Worm (Caenorhabditis elegans) whole organism, dauer: ENCODE results near the gene fubl-2.

ENCODE experiments used
- unc-62 ChIP-seq: sonication (generic microtip); optimal IDR thresholded peaks from 2 replicates; lab custom pipeline; 2017; ENCODE audit warnings: missing biosample characterization, missing genetic modification reagents, missing genetic modification characterization

The fubl-2 gene

DNA sequence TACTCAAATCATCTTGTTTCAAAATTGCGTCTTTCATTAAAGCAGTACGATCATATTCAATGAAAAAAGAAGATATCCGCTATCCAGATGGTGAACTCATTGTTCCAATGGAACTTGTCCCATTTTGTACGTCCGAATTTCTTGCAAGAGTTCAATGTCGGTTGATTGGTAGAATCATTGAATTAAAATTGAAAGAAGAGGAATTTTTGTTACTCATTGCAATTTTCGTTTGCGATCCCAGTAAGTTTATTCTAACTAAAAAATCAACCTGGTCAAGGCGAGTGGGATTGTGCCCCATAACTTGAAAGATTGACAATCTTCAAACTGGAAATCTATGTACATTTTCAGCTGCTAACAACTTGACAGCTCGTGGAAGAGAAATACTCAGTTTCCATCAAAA, 8.9 kb upstream of the fubl-2 start:
- TF ChIP-seq unc-62 (GFP tag; lab: Kevin White, UChicago): no peak

DNA sequence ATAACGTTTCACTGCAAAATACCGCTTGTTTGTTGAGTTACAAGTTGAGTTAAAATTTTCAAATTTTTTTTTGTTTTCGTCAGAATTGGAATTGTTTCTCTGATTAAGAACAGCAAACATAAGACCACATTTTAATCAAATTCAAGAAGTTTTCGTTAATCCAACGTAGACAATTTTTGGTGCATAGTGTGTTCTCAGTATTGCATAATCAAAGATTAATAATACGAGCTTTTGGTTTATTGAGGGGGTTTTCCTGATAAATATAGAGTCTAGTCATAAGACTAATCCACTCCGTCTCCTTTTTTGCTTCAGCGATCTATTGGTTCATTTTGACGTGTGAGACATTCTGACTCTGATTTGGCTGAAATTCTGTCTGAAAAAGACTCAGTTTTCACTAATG, 7.6 kb upstream of the fubl-2 start, which contains the start of gene nhr-9:
TSS of gene nhr-9 (plus strand) at position 307 of the 400 bp plus-strand sequence.
- TF ChIP-seq unc-62 (GFP tag; lab: Kevin White, UChicago): no peak

DNA sequence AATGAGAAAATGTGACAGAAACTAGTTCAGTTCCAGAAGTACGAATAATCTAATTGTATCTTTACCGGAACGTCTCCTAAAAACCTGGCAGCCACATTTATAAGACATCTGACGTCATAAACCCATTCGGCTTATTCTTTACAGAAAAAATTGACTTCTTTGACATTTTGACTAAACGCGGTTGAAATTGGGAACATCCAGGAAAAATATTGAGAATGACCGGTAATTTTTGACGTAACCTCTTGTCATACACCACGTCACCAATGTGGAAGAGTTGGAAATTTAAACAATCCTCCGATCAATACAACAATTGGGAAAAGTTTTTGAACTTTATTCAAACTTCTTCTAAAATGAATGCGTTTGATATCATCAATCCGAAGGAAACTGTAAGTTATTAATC, 3.5 kb upstream of the fubl-2 start, which contains the start of gene ZK418.2:
TSS of gene ZK418.2 (plus strand) at position 301 of the 400 bp plus-strand sequence.
- TF ChIP-seq unc-62 (GFP tag; lab: Kevin White, UChicago): no peak

DNA sequence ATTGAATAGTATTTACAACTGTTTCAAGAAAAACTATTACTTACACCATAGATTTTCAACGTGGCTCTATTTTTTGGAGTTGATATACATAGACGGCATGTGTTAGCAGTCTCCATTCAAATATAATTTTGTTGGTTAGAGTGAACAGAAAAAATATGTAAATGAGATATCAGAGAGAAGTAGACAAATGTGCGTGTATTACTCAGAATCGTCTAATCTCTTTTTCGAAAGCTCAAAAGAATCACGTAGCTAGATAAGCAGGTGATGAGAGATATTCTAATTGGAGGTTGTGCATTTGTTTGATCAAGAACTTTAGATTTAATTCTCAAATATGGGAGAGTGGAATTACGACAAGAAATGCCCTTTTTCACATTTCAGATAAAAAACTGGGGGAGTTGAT, 3.0 kb upstream of the fubl-2 start, which contains the start of gene ZK418.10:
TSS of gene ZK418.10 (minus strand) at position 148 of the 400 bp plus-strand sequence.
- TF ChIP-seq unc-62 (GFP tag; lab: Kevin White, UChicago): no peak

DNA sequence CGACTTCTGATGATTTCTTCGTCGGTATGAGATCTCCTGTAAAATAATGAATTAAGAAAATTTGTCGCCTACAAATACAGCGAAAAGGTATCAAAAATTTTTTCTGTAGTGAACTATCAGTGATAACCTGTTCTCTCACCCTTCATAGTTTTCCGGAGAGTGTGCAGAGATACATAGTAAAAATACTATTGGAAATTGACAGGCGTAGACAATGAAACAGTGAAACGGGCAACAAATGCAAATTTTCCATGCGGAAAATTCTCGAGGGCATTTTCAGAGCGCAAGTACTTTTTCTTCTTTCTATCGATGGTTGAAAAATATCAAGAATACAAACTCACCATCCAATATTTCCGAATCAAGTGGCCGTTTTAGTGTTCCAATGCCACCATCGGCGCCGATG, 361 bp downstream of the fubl-2 start:
- TF ChIP-seq unc-62 (GFP tag; lab: Kevin White, UChicago): no peak

DNA sequence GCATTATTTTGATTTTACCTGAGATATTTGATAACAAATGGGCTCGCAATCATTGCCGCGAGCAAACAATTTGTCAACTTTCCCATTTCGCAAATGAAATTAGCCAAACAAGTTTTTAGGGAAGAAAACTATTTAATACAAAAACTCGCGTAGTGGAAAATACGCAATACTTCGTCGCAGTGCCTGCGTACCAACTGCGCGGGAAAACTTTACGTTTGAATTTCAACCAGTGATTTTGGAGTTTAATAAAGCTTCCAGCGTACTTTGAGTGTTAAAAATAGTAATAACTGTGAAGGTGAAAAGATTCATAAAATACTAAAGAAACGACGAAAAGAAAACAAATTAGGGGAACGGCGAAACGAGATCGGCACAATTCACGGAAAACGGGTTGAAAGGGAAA, 2.6 kb downstream of the fubl-2 start, which contains the start of gene tofu-7:
TSS of gene tofu-7 (minus strand) at position 111 of the 400 bp plus-strand sequence.
- no peak for TF ChIP-seq unc-62 (GFP tag; lab: Kevin White, UChicago)

DNA sequence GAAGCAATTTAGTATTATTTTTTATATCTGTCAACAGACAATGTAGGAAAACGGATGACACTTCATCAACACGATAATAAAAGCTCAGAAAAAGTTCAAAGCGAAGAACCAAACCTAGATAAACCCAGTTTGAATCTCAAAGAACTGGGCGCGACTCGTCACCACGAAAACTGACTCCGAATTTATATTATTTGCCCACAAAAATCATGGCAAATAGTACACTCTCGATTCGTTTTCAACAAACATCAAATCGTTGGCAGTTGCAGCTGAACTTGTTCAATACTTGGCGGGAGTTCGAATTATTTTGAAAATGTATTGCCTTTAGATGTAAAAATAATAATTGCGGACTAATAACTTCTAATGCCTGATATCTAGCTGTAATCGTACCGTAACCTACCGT, 4.4 kb downstream of the fubl-2 start:
- no peak for TF ChIP-seq unc-62 (GFP tag; lab: Kevin White, UChicago)

DNA sequence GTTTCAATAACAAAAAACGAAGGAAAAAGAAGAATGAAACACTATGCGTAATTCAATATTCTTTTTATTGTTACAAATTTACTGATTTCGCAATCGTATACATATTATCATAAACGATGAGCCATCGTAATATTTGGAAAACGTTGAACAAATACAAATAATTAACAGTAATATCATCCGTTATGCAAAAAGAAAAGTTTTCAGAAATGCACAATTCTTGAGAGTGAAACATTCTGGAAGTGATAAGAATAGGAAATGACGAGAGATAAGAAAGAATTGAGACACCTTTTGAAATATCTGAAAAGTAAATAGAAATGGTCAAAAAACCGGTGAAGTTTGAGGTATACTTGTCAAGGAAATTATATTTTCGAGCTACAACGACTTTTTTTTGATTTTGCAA, 6.1 kb downstream of the fubl-2 start:
- TF ChIP-seq unc-62 (GFP tag; lab: Kevin White, UChicago): no peak

DNA sequence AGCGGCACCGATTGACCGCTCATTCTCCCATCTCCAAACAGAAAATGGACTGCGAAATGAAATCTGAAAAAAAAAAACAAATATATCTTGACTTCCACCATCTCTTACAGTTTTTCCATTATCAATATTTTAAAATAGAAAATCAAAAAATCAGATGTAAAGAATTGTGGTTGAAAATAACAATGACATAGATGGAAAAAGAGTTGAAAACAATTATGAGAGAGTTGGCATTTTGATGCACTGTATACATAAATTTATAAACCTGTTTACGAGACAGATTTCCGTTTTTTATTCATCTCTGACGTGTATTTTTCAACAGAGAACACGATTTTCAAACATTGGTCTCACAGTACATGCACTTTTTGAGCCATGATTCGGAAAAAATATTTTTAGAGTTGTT, 6.9 kb downstream of the fubl-2 start, which contains the start of gene ZK418.7:
TSS of gene ZK418.7 (minus strand) at position 101 of the 400 bp plus-strand sequence.
- TF ChIP-seq unc-62 (GFP tag; lab: Kevin White, UChicago): no peak

DNA sequence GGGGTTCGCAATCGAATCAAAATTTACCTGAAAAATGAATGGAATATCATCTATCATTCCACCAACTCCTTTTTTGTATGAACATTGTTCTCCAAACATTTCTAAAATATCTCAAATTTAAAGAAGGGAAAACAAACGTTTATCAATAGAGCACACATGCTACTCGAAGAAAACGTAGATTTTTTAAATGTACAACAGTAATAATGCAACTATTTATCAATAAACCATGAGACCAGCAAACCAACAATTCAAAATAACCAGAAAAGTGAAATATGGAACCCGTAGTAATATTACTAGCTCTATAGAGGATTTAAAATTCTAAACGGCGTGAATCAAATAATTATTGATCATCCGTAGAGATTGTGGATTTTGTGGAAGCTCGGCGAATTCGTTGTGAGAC, 8.8 kb downstream of the fubl-2 start, which contains the start of gene ZK418.6:
TSS of gene ZK418.6 (minus strand) at position 101 of the 400 bp plus-strand sequence.
- TF ChIP-seq unc-62 (GFP tag; lab: Kevin White, UChicago): no peak

DNA sequence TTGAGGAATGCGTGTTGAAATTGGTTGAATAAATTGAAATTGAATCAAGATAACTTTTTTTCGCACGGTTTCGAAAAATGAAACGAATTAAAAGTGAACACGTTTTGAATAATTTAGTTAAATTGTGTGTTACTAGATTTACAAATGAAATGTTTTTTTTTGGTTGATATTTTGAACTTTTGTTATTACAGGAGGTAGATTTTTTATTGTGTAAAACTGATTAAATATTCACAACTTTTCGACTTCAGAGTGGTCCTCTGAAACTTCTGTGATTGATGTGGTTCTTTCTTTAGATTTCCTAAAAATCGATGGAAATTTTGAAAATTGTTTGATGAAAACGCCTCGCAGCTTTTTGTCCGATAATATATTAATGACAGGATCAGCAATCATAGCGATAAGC, 11.2 kb downstream of the fubl-2 start, which contains the start of gene ZK418.13:
TSS of gene ZK418.13 (minus strand) at position 101 of the 400 bp plus-strand sequence.
- TF ChIP-seq unc-62 (GFP tag; lab: Kevin White, UChicago): no peak

DNA sequence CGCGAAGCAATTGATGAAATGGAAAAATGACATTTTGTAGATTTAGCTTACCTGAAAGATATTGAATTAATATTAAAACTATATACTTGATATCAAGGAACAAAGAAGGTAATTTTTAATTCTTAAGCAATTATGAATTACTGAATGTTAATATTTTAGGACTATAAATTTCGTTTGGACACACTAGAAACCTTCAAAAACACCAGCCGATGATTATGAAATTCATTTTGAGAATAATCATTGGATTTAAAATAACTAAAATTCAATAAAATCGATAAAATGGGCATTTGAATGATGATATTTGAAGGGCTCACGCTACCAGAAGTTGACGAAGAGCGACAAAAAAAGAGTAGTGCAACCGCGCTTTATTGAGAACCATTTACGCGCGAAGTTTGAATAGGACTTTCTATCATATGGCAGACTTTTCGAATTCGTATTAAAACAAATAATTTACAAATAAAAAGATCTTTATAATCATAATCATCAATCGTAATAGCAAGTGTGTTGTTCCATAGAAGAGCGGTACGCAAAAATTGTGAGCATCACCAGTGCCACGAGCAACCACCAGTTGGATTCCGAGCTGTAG, 13.6 kb downstream of the fubl-2 start, which contains the start of gene ZK418.5:
TSS of gene ZK418.5 (minus strand) at position 51 of the 586 bp plus-strand sequence.
- no peak for TF ChIP-seq unc-62 (GFP tag; lab: Kevin White, UChicago)

DNA sequence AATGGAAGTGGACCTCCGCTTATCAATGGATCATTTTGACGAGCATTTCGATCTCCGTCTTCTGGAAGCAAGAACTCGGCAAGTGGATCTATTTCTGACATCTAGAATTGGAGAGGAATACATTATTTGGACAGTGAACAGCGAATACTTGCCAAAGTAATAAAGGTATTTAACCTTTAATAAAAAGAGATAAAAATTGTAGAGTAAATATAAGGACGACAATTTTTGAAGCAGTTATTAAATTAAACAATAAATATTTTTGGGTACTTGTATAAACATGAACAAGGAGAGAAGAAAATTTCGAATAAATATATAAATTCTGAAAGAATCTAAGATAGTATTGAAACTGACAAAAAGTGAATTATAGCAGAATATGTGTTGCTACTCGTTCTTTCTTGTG, 15.1 kb downstream of the fubl-2 start, which contains the start of gene lin-37:
TSS of gene lin-37 (minus strand) at position 101 of the 400 bp plus-strand sequence.
- TF ChIP-seq unc-62 (GFP tag; lab: Kevin White, UChicago): no peak

DNA sequence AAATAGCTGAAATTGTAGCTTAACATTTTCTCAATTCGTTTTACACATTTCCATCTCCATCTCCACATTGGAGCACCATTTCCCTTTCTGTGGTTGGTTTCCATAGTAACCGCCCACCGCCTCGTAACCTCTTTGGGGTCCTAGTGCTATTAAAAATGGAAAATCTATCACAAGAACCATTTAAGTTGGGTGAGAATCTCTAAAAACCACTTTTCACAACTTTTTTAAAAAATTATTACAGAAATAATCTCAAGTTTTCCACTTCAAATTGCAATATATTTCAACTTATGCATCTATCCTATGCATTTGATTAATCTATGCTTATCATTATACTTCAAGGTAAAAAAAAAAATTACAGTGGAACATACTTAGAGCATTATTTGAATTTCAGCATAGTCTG, 17.6 kb downstream of the fubl-2 start, which contains the start of gene tmem-17:
TSS of gene tmem-17 (plus strand) at position 301 of the 400 bp plus-strand sequence.
- no peak for TF ChIP-seq unc-62 (GFP tag; lab: Kevin White, UChicago)

DNA sequence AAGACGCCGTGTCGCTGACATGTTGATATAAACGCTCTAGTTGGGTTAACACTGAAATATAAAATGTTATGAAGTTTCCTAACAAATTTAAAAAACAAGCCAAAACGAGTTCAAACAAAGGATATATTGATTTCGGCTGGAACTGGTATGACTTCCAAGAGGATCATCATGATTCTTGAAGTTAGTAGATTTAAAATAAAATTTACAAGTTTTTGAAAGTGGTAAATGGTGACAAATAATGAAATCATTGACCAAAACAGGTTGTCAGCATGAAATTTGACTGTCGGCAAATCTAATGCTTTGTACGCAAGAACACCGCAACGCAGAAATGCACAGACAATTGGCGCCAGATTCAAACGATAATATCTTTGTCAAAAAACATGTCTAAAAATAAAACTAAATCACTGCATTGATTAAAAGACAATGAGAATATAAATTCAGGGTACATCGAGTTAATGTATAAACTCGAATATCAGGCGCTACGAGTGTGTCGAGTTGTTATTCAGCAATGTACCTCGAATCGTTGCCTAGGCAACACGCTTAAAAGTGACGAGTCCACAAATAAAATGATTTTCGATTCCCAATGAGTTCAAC, 18.9 kb downstream of the fubl-2 start, which contains the start of the genes ubc-18 and R01H2.8:
TSS of gene ubc-18 (minus strand) at position 51 of the 594 bp plus-strand sequence.
TSS of gene R01H2.8 (plus strand) at position 544 of the 594 bp plus-strand sequence.
- no peak for TF ChIP-seq unc-62 (GFP tag; lab: Kevin White, UChicago)

DNA sequence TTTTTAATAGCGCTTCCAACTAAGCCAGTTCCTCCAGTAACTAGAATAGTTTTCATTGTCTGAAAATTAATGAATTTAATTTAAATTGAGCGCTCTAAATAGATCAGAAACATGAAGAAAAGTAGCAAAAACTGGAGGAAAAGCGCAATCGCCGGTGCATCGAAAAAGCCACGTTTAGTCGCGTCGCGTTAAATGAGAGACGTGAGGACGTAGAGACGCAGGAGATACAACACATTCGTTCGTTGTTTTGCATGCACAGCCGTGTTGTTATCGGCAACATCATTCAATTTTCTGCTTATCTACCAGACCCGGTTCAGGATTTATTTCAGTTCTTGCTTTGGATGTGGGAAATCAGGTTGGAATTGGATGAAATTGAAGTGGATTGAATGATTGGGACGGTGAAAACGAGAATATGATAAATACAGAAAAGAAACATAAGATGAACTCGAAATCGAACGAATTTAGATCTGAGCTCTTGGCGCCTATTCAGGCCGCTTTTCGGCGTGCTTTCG, 20.1 kb downstream of the fubl-2 start, which contains the start of gene ger-1:
TSS of gene ger-1 (minus strand) at position 93 of the 512 bp plus-strand sequence.
- no peak for TF ChIP-seq unc-62 (GFP tag; lab: Kevin White, UChicago)
